Fruit fly (Drosophila melanogaster): ENCODE data around the gene CG17746.

The CG17746 gene

DNA sequence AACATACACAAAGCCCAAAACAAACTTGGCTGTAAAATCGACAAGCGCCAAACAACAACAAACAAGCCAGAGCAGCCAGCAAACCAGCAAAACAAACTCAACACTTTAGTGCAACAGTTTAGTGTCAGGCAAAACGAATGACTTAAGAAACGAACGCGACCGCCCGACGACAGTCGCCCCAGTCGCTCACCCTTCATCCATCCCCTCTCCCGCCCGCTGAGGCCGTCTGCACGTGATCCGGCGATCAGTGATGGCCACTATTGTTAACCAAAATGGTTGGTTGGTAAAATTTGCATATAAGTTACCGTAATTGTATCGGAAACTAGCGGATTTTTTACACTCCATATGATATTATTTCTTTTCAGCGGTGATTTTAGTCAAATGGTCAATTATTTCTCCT is 14.3 kb upstream of the CG17746 start (continued):
- TF ChIP-seq Eip78C (GFP tag) (peak; percentile 12), CG10631 (GFP tag; optimal IDR thresholded peaks at IDR 0.05) (no peak), CG1621 (tag; optimal IDR thresholded peaks at IDR 0.05) (no peak), CG6808 (GFP tag; optimal IDR thresholded peaks at IDR 0.05) (no peak), pdm3 (GFP tag; optimal IDR thresholded peaks at IDR 0.05) (peak; percentile 9), topi (GFP tag; optimal IDR thresholded peaks at IDR 0.05) (no peak), dsx (GFP tag; optimal IDR thresholded peaks at IDR 0.05; ENCODE audit: poor library complexity, severe bottlenecking) (peak; percentile 27), CG11902 (GFP tag; optimal IDR thresholded peaks at IDR 0.05) (no peak), CG11762 (GFP tag; optimal IDR thresholded peaks at IDR 0.05; ENCODE audit: insufficient read depth) (no peak), dac (GFP tag; optimal IDR thresholded peaks at IDR 0.05) (no peak)

DNA sequence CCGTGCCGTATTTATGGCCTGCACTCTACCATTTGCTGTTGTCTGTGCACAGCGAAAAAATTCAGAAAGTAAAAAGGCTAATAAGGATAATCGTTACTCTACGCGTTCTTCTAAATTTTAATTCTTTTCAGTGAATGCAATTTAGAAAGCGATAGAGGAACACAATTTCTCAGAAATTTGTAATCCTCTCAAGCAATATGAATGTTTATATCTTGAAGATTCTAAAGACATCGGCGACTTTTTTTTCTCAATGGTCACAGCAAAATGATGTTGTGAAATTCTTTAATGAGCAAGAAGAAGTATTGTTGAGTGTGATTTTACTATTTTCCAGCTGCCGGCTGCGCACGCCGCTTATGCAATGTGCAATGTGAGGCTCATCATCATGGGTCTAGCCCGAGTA is 13.5 kb upstream of the CG17746 start:
- TF ChIP-seq CG32006 (GFP tag; optimal IDR thresholded peaks at IDR 0.05) (peak; percentile 73), Sox102F (GFP tag; optimal IDR thresholded peaks at IDR 0.05) (no peak), CG1621 (tag; optimal IDR thresholded peaks at IDR 0.05) (no peak), esn (GFP tag; optimal IDR thresholded peaks at IDR 0.05) (no peak), CG11294 (GFP tag; IDR thresholded peaks at IDR 0.05) (no peak), CG3032 (tag; optimal IDR thresholded peaks at IDR 0.05) (peak; percentile 2), net (GFP tag; optimal IDR thresholded peaks at IDR 0.05) (no peak), Hr38 (GFP tag; optimal IDR thresholded peaks at IDR 0.05) (no peak), CG6792 (GFP tag; optimal IDR thresholded peaks at IDR 0.05) (no peak), Lpt (GFP tag; optimal IDR thresholded peaks at IDR 0.05) (no peak), Smox (GFP tag; optimal IDR thresholded peaks at IDR 0.05) (no peak), fd85E (GFP tag; optimal IDR thresholded peaks at IDR 0.05) (no peak), Hr39 (GFP tag; optimal IDR thresholded peaks at IDR 0.05) (no peak), pdm3 (GFP tag; optimal IDR thresholded peaks at IDR 0.05) (peak; percentile 49), Hr4 (GFP tag; optimal IDR thresholded peaks at IDR 0.05) (peak; percentile 48), CG4318 (GFP tag; optimal IDR thresholded peaks at IDR 0.05) (peak; percentile 7), CG15336 (GFP tag; IDR thresholded peaks at IDR 0.05) (peak; percentile 59), CG31627 (GFP tag; optimal IDR thresholded peaks at IDR 0.05) (no peak), eg (GFP tag; IDR thresholded peaks at IDR 0.05) (0 out of 3 replicates have a peak, but pooled peaks have one; percentile 8), Sox15 (GFP tag; optimal IDR thresholded peaks at IDR 0.05) (no peak), CG16779 (tag; optimal IDR thresholded peaks at IDR 0.05) (no peak), CG8319 (GFP tag; optimal IDR thresholded peaks at IDR 0.05) (no peak), fkh (GFP tag; optimal IDR thresholded peaks at IDR 0.05) (no peak), Gug (GFP tag; IDR thresholded peaks at IDR 0.05) (no peak), salr (GFP tag; optimal IDR thresholded peaks at IDR 0.05) (peak in 1 of 2 experiments; percentile 43), dsx (GFP tag; optimal IDR thresholded peaks at IDR 0.05; ENCODE audit: poor library complexity, severe bottlenecking) (no peak), OdsH (GFP tag; optimal IDR thresholded peaks at IDR 0.05) (peak; percentile 49), lz (GFP tag; optimal IDR thresholded peaks at IDR 0.05) (no peak), Eip75B (GFP tag; optimal IDR thresholded peaks at IDR 0.05) (no peak), CG6163 (GFP tag; IDR thresholded peaks at IDR 0.05) (0 out of 3 replicates have a peak, but pooled peaks have one; percentile 8), fd59A (GFP tag; optimal IDR thresholded peaks at IDR 0.05) (no peak), svp (GFP tag) (peak; percentile 10), Ets96B (tag; optimal IDR thresholded peaks at IDR 0.05) (no peak), Sox14 (GFP tag; optimal IDR thresholded peaks at IDR 0.05) (peak; percentile 8), spab (GFP tag; optimal IDR thresholded peaks at IDR 0.05) (no peak), CG8632 (GFP tag; optimal IDR thresholded peaks at IDR 0.05) (no peak), CG3919 (GFP tag; optimal IDR thresholded peaks at IDR 0.05) (no peak), CG8119 (GFP tag; IDR thresholded peaks at IDR 0.05) (0 out of 3 replicates have a peak, but pooled peaks have one; percentile 23), CG9139 (GFP tag; optimal IDR thresholded peaks at IDR 0.05) (no peak), CG10669 (GFP tag; optimal IDR thresholded peaks at IDR 0.05) (no peak), CG6854 (GFP tag; optimal IDR thresholded peaks at IDR 0.05) (no peak), acj6 (GFP tag; optimal IDR thresholded peaks at IDR 0.05) (peak; percentile 13), ss (GFP tag; optimal IDR thresholded peaks at IDR 0.05) (peak in 1 of 2 experiments; percentile 15), Eip93F (GFP tag; optimal IDR thresholded peaks at IDR 0.05) (no peak)
